Fruit fly (Drosophila melanogaster) whole organism, pupa: ENCODE results near the gene CG8097.

Experiments used
- CG15710 ChIP-seq: fragments of 200-800 bp; sonication (Bioruptor generic); optimal IDR thresholded peaks from 2 replicates; lab custom pipeline; 2018; ENCODE audit warnings: missing biosample characterization, mild to moderate bottlenecking, missing genetic modification characterization, moderate library complexity
- Pif1B ChIP-seq: fragments of 200-800 bp; sonication (Bioruptor generic); optimal IDR thresholded peaks from 3 replicates; lab custom pipeline; 2016; ENCODE audit warnings: missing biosample characterization, missing genetic modification characterization

dm6 chrX:15616532-15616931, 33.6 kb downstream of the CG8097 start:
- no peak for TF ChIP-seq Pif1B (GFP tag; lab: Kevin White, UChicago)
- TF ChIP-seq CG15710 (tag; lab: Kevin White, UChicago), result no peak
